Fruit fly (Drosophila melanogaster): ENCODE data around the gene CG17477.

The CG17477 gene

DNA sequence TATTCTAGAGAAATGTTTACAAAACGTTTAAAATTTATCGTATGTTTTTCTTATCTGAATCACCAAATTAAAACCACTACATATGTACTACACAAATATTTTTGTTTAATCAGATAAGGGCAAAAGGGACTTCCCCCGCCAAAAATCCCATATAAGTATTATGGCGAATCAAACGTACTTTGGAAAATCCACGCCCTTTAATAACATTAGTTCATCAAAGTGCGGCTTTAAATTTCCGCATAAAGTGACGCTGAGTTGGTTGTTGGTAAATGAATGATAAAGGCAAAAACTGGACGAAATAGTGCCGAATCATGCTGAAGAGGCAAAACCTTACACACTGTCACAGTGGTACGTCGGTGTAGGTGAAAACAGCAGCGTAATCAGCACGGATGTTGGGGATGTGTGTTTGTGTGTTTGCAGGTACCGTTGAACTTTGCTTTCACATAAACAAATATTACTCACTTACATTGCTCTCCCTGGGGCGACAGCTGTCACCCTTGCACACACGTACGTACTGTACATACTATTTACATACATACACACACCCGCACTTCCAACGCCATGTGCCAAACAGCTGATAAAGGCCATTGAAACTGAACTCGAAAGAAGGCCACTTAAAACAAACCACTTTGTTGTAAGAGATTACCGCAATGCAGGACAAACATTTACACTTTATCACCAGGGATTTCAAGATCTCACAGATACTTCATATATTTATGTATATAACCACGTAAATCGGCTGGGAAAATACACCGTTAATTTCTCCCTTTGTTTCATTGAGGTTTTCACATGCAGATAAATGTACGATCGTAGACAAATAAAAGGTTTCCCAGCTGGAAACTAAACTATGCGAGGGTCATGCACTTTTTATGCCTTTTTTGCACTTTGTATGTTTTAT, 47.5 kb downstream of the CG17477 start (continued):
- no peak for TF ChIP-seq Hand (GFP tag; optimal IDR thresholded peaks at IDR 0.05)
- no peak for TF ChIP-seq peb (GFP tag; IDR thresholded peaks at IDR 0.05)
- TF ChIP-seq MTF-1 (GFP tag; optimal IDR thresholded peaks at IDR 0.05; ENCODE audit: borderline replicate concordance), result peak; percentile 59
- no peak for TF ChIP-seq tap (tag; optimal IDR thresholded peaks at IDR 0.05)
- no peak for TF ChIP-seq NC2α (GFP tag; optimal IDR thresholded peaks at IDR 0.05)
- TF ChIP-seq Dek (tag; optimal IDR thresholded peaks at IDR 0.05), result no peak
- TF ChIP-seq nmo (GFP tag; optimal IDR thresholded peaks at IDR 0.05), result no peak
- no peak for TF ChIP-seq CG8281 (tag; optimal IDR thresholded peaks at IDR 0.05)
- peak; percentile 86 for TF ChIP-seq sug (tag; optimal IDR thresholded peaks at IDR 0.05)
- TF ChIP-seq HmgD (GFP tag; optimal IDR thresholded peaks at IDR 0.05), result no peak
- TF ChIP-seq NC2β (GFP tag; optimal IDR thresholded peaks at IDR 0.05), result no peak
- TF ChIP-seq cg (GFP tag; optimal IDR thresholded peaks at IDR 0.05), result peak; percentile 88
- TF ChIP-seq chif (GFP tag; optimal IDR thresholded peaks at IDR 0.05), result no peak
- TF ChIP-seq CoRest (tag; optimal IDR thresholded peaks at IDR 0.05), result peak; percentile 32
- no peak for TF ChIP-seq ken (GFP tag; IDR thresholded peaks at IDR 0.05)
- TF ChIP-seq slbo (GFP tag; IDR thresholded peaks at IDR 0.05), result no peak
- no peak for TF ChIP-seq insv (GFP tag; optimal IDR thresholded peaks at IDR 0.05)
- TF ChIP-seq sima (GFP tag; optimal IDR thresholded peaks at IDR 0.05), result no peak
- TF ChIP-seq exex (tag; optimal IDR thresholded peaks at IDR 0.05), result peak; percentile 5
- TF ChIP-seq CG16813 (GFP tag; IDR thresholded peaks at IDR 0.05; ENCODE audit: partially characterized antibody), result no peak
- TF ChIP-seq zen2 (GFP tag; IDR thresholded peaks at IDR 0.05; ENCODE audit: partially characterized antibody), result no peak
- TF ChIP-seq Hr78 (GFP tag; optimal IDR thresholded peaks at IDR 0.05), result peak in 1 of 2 experiments; percentile 83
- TF ChIP-seq ash1 (GFP tag; optimal IDR thresholded peaks at IDR 0.05), result peak; percentile 11
- no peak for TF ChIP-seq mld (GFP tag; IDR thresholded peaks at IDR 0.05; ENCODE audit: partially characterized antibody)
- TF ChIP-seq unc-4 (GFP tag; IDR thresholded peaks at IDR 0.05; ENCODE audit: partially characterized antibody), result no peak
- TF ChIP-seq CG13296 (GFP tag; optimal IDR thresholded peaks at IDR 0.05), result no peak
- TF ChIP-seq eve (GFP tag; optimal IDR thresholded peaks at IDR 0.05), result peak in 1 of 2 experiments; percentile 31
- TF ChIP-seq Mad (GFP tag; optimal IDR thresholded peaks at IDR 0.05), result no peak
- TF ChIP-seq CG2889 (GFP tag; IDR thresholded peaks at IDR 0.05), result no peak
- no peak for TF ChIP-seq CG30020 (tag; optimal IDR thresholded peaks at IDR 0.05)
- TF ChIP-seq fd102C (GFP tag; optimal IDR thresholded peaks at IDR 0.05), result peak; percentile 62
- no peak for TF ChIP-seq CG4854 (GFP tag; optimal IDR thresholded peaks at IDR 0.05)
- no peak for TF ChIP-seq Adf1 (GFP tag; IDR thresholded peaks at IDR 0.05)
- TF ChIP-seq CG8765 (GFP tag; IDR thresholded peaks at IDR 0.05), result no peak
- TF ChIP-seq klu (GFP tag; IDR thresholded peaks at IDR 0.05), result no peak
- TF ChIP-seq CG16815 (GFP tag; optimal IDR thresholded peaks at IDR 0.05), result no peak
- TF ChIP-seq jing (GFP tag; optimal IDR thresholded peaks at IDR 0.05), result no peak
- TF ChIP-seq CG2199 (GFP tag; IDR thresholded peaks at IDR 0.05), result 0 out of 3 replicates have a peak, but pooled peaks have one; percentile 59
- 0 out of 2 replicates have a peak, but pooled peaks have one; percentile 32 for TF ChIP-seq CG17328 (GFP tag; IDR thresholded peaks at IDR 0.05)
- no peak for TF ChIP-seq CG13123 (GFP tag; optimal IDR thresholded peaks at IDR 0.05)
- TF ChIP-seq ATbp (GFP tag; optimal IDR thresholded peaks at IDR 0.05), result peak; percentile 30
- TF ChIP-seq CG10654 (GFP tag; optimal IDR thresholded peaks at IDR 0.05), result no peak
- no peak for TF ChIP-seq usp (GFP tag; optimal IDR thresholded peaks at IDR 0.05)
- TF ChIP-seq BtbVII (GFP tag; optimal IDR thresholded peaks at IDR 0.05), result no peak
- TF ChIP-seq CG12299 (tag; optimal IDR thresholded peaks at IDR 0.05), result peak; percentile 60
- no peak for TF ChIP-seq CG18476 (GFP tag; optimal IDR thresholded peaks at IDR 0.05)
- no peak for TF ChIP-seq B-H1 (GFP tag; IDR thresholded peaks at IDR 0.05)
- TF ChIP-seq chm (GFP tag; IDR thresholded peaks at IDR 0.05), result peak; percentile 51; the same call in 1 of the 2 replicates

All from whole organism, embryonic.